Fruit fly (Drosophila melanogaster): Measurements from ENCODE around the gene COX6AL2.

The COX6AL2 gene

dm6 chr3L:18898770-18899278, 15.1 kb downstream of the COX6AL2 start, which contains the start of gene RpL26 (continued):
- TF ChIP-seq disco-r (GFP tag; optimal IDR thresholded peaks at IDR 0.05) (peak; percentile 83), CG30431 (GFP tag; optimal IDR thresholded peaks at IDR 0.05) (no peak), crol (GFP tag; IDR thresholded peaks at IDR 0.05) (no peak), ham (GFP tag; IDR thresholded peaks at IDR 0.05) (no peak), CG3838 (GFP tag; optimal IDR thresholded peaks at IDR 0.05) (peak; percentile 45), CG10543 (GFP tag; optimal IDR thresholded peaks at IDR 0.05) (peak; percentile 77), HLH54F (GFP tag; optimal IDR thresholded peaks at IDR 0.05) (peak; percentile 86), vfl (GFP tag; optimal IDR thresholded peaks at IDR 0.05) (peak; percentile 78), schlank (tag; optimal IDR thresholded peaks at IDR 0.05) (peak; percentile 65), shn (GFP tag; optimal IDR thresholded peaks at IDR 0.05) (peak; percentile 91), B-H1 (GFP tag; IDR thresholded peaks at IDR 0.05) (peak; percentile 57; the same call in 1 of the 3 replicates), TFAM (GFP tag; optimal IDR thresholded peaks at IDR 0.05) (no peak), CG2129 (GFP tag; IDR thresholded peaks at IDR 0.05; ENCODE audit: partially characterized antibody) (peak; percentile 98), dm (GFP tag; optimal IDR thresholded peaks at IDR 0.05) (peak; percentile 93), CG17359 (tag; optimal IDR thresholded peaks at IDR 0.05) (peak; percentile 43), CG10959 (GFP tag; IDR thresholded peaks at IDR 0.05) (peak; percentile 46; the same call in 1 of the 2 replicates), CG12744 (GFP tag; optimal IDR thresholded peaks at IDR 0.05) (peak; percentile 69), CG14710 (tag; optimal IDR thresholded peaks at IDR 0.05) (peak; percentile 87), CG6175 (GFP tag; IDR thresholded peaks at IDR 0.05) (no peak), CG10267 (tag; optimal IDR thresholded peaks at IDR 0.05) (peak; percentile 93), CG3407 (GFP tag; optimal IDR thresholded peaks at IDR 0.05) (peak; percentile 61), CG14050 (GFP tag; IDR thresholded peaks at IDR 0.05) (peak; percentile 32; the same call in 2 of the 3 replicates), CG16863 (GFP tag; optimal IDR thresholded peaks at IDR 0.05) (peak; percentile 56), CoRest (tag; optimal IDR thresholded peaks at IDR 0.05) (peak; percentile 90), CG11085 (GFP tag; IDR thresholded peaks at IDR 0.05) (peak; percentile 64; the same call in 1 of the 2 replicates), gcm (GFP tag; optimal IDR thresholded peaks at IDR 0.05) (peak; percentile 42), D19A (tag; optimal IDR thresholded peaks at IDR 0.05) (peak; percentile 9), lola (GFP tag; optimal IDR thresholded peaks at IDR 0.05) (peak in 1 of 3 experiments; percentile 77), Camta (GFP tag; optimal IDR thresholded peaks at IDR 0.05) (peak; percentile 68), CG15479 (GFP tag; optimal IDR thresholded peaks at IDR 0.05) (no peak), Hand (GFP tag; optimal IDR thresholded peaks at IDR 0.05) (no peak), da (GFP tag; optimal IDR thresholded peaks at IDR 0.05) (peak; percentile 80), oc (tag; optimal IDR thresholded peaks at IDR 0.05) (no peak), psq (GFP tag; optimal IDR thresholded peaks at IDR 0.05) (peak; percentile 36), pan (optimal IDR thresholded peaks at IDR 0.05) (no peak), pan (GFP tag; optimal IDR thresholded peaks at IDR 0.05 in 1 of 2, IDR thresholded peaks at IDR 0.05 in 1 of 2) (peak in 1 of 2 experiments; percentile 52), nerfin-2 (GFP tag; IDR thresholded peaks at IDR 0.05; ENCODE audit: partially characterized antibody) (peak; percentile 90), fu2 (GFP tag; optimal IDR thresholded peaks at IDR 0.05) (peak; percentile 86), Elba2 (GFP tag; optimal IDR thresholded peaks at IDR 0.05) (peak; percentile 71), tna (GFP tag; IDR thresholded peaks at IDR 0.05; ENCODE audit: partially characterized antibody) (peak; percentile 85), CG7928 (GFP tag; optimal IDR thresholded peaks at IDR 0.05) (peak; percentile 36), D (optimal IDR thresholded peaks at IDR 0.05) (peak; percentile 52), D (GFP tag; optimal IDR thresholded peaks at IDR 0.05) (peak; percentile 17), ken (GFP tag; IDR thresholded peaks at IDR 0.05) (0 out of 3 replicates have a peak, but pooled peaks have one; percentile 57), CG6683 (GFP tag; optimal IDR thresholded peaks at IDR 0.05) (no peak), CG11247 (GFP tag; IDR thresholded peaks at IDR 0.05) (peak; percentile 67), Fer3 (tag; optimal IDR thresholded peaks at IDR 0.05) (peak; percentile 42), sd (tag; optimal IDR thresholded peaks at IDR 0.05) (no peak), CG3163 (GFP tag; optimal IDR thresholded peaks at IDR 0.05) (peak; percentile 72), bab2 (GFP tag; optimal IDR thresholded peaks at IDR 0.05) (peak; percentile 87)

Measured in whole organism, embryonic.